Fruit fly (Drosophila melanogaster): Measurements from ENCODE around the gene CG14841.

DNA sequence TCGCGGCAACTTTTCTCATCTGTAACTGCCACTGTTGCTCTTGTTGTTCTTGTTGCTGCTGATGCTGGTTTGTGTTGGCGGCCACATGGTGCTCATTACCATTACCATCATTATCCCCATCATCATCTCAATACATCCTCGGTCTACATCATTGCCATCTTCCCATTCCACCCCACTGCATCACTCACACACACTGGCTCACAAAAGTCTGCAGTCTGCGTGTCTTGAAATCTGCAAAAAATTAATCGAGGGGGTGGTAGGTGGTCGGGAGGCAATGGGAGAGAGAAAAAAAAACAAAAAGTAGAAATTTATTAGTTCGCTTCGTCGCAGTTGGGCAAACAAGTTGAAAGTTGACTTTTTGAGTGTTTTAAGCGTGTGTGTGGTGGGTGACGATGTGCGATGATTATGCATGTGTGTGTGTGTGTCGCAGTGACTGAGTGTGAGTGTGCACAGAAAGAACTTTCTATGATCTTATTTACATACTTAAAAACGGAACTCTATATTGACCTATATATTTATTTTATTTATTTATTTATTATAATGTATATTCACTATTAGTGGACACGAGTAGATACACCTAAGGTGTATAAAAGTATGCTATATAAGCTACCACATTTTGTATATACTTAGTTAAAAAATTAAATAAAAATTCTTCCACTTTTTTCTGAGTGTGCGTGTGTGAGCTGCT is 17.2 kb upstream of the CG14841 start:
- TF ChIP-seq CG12236 (GFP tag; optimal IDR thresholded peaks at IDR 0.05) (no peak), lov (optimal IDR thresholded peaks at IDR 0.05) (no peak), lov (GFP tag; IDR thresholded peaks at IDR 0.05) (no peak), zfh1 (GFP tag; IDR thresholded peaks at IDR 0.05) (no peak), row (GFP tag; IDR thresholded peaks at IDR 0.05) (peak; percentile 65), CG32772 (GFP tag; IDR thresholded peaks at IDR 0.05) (no peak), fu2 (GFP tag; optimal IDR thresholded peaks at IDR 0.05) (no peak)

Data from whole organism, embryonic.